Worm (Caenorhabditis elegans) whole organism, L2 larva: ENCODE results near the gene xpf-1.

ENCODE experiments used
- R02D3.7 ChIP-seq: fragments of 150-350 bp; optimal IDR thresholded peaks from 2 replicates; lab custom pipeline; 2014; ENCODE audit warnings: missing biosample characterization, missing genetic modification characterization
- fos-1 ChIP-seq: fragments of 150-350 bp; optimal IDR thresholded peaks from 2 replicates; lab custom pipeline; 2014; ENCODE audit warnings: missing biosample characterization, missing genetic modification characterization
- unc-39 ChIP-seq: fragments of 150-350 bp; optimal IDR thresholded peaks from 2 replicates; lab custom pipeline; 2014; ENCODE audit warnings: missing biosample characterization, missing genetic modification characterization
- unc-62 ChIP-seq: fragments of 150-350 bp; optimal IDR thresholded peaks from 2 replicates; lab custom pipeline; 2014; ENCODE audit warnings: missing biosample characterization, missing genetic modification reagents, missing genetic modification characterization

DNA sequence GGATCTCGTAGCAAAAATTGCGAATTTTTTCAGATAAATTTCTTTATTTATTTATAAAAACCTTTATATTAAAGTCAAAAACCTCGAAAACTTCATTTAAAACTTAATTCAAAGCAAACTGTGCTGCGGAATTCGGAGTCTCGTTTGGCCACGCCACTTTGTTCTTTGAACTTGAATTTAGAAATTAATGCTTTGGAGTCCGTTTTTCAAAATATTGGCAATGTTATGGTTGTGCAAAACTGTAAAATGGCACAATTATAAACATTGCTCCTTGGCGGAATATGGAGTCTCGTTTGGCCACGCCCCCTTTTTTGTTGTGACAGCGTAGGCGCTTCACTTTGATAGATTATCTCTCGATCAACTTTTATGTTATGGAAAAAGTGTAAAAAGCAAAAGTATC lies 23.6 kb downstream of the xpf-1 start:
- TF ChIP-seq fos-1 (tag; lab: Kevin White, UChicago) (no peak), unc-62 (no peak), R02D3.7 (no peak), unc-39 (no peak)
